Worm (Caenorhabditis elegans) whole organism, young adult: ENCODE measurements around the gene mnat-1.

Experiments used
- ZK185.1 ChIP-seq: sonication (generic microtip); optimal IDR thresholded peaks from 2 replicates; lab custom pipeline; 2016; ENCODE audit warnings: mild to moderate bottlenecking, missing genetic modification characterization, missing compliant biosample characterization; ENCODE audit not compliant: poor library complexity, severe bottlenecking
- ama-1 ChIP-seq, 3 experiments: fragments of 150-350 bp in 1 of 3; sonication (generic microtip) in 2 of 3; optimal IDR thresholded peaks; 2 replicates each; lab custom pipeline; 2014 to 2018; ENCODE audit warnings: missing biosample characterization in 2 of 3, missing genetic modification characterization in 2 of 3, missing genetic modification reagents in 2 of 3
- dpff-1 ChIP-seq: sonication (generic microtip); optimal IDR thresholded peaks from 2 replicates; lab custom pipeline; 2017; ENCODE audit warnings: mild to moderate bottlenecking, missing genetic modification characterization, missing compliant biosample characterization
- him-1 ChIP-seq: sonication (generic microtip); optimal IDR thresholded peaks from 2 replicates; lab custom pipeline; 2016; ENCODE audit warnings: missing genotype, missing genetic modification reagents, missing genetic modification characterization, missing compliant biosample characterization
- lin-54 ChIP-seq: fragments of 200-800 bp; sonication (Bioruptor generic); optimal IDR thresholded peaks from 2 replicates; lab custom pipeline; 2018; ENCODE audit warnings: mild to moderate bottlenecking, missing genetic modification characterization, missing compliant biosample characterization
- lsy-27 ChIP-seq: sonication (generic microtip); optimal IDR thresholded peaks from 2 replicates; lab custom pipeline; 2017; ENCODE audit warnings: missing genetic modification characterization, mild to moderate bottlenecking, missing compliant biosample characterization, antibody characterized with exemption, missing genotype, borderline replicate concordance; ENCODE audit not compliant: insufficient read depth
- nhr-120 ChIP-seq: fragments of 200-800 bp; sonication (Bioruptor generic); IDR thresholded peaks from 2 replicates; pipeline ENCODE4 v1.3.6; 2022; ENCODE audit warnings: missing genetic modification characterization, missing compliant biosample characterization
- snpc-1.3 ChIP-seq: sonication (generic microtip); optimal IDR thresholded peaks from 2 replicates; lab custom pipeline; 2017; ENCODE audit warnings: missing genetic modification characterization, mild to moderate bottlenecking, missing compliant biosample characterization, antibody characterized with exemption, moderate library complexity, missing genotype, missing genetic modification reagents; ENCODE audit not compliant: insufficient read depth
- somi-1 ChIP-seq: fragments of 200-800 bp; sonication (Bioruptor generic); optimal IDR thresholded peaks from 2 replicates; lab custom pipeline; 2018; ENCODE audit warnings: mild to moderate bottlenecking, missing genetic modification characterization, missing compliant biosample characterization
- unc-130 ChIP-seq: sonication (generic microtip); optimal IDR thresholded peaks from 2 replicates; lab custom pipeline; 2016; ENCODE audit warnings: missing genetic modification reagents, missing genetic modification characterization, missing compliant biosample characterization

ce11 chrII:2431972-2432371, 46.5 kb downstream of the mnat-1 start, which contains the start of gene ceh-86:
- TF ChIP-seq dpff-1 (tag; lab: Kevin White, UChicago) (no peak), nhr-120 (GFP tag; lab: Robert Waterston, UW) (no peak), him-1 (tag; lab: Kevin White, UChicago) (no peak), snpc-1.3 (tag; lab: Kevin White, UChicago) (no peak), unc-130 (GFP tag; lab: Kevin White, UChicago) (no peak), lin-54 (GFP tag; lab: Kevin White, UChicago) (no peak), lsy-27 (tag; lab: Kevin White, UChicago) (no peak), ama-1 (optimal IDR thresholded peaks at IDR 0.05; lab: Kevin White, UChicago) (no peak), ama-1 (GFP tag; optimal IDR thresholded peaks at IDR 0.05; lab: Kevin White, UChicago) (no peak), ZK185.1 (tag; lab: Kevin White, UChicago) (no peak), somi-1 (no peak)
